Fruit fly (Drosophila melanogaster) whole organism: Measurements from ENCODE around the gene CG31869.

Experiments
- CG8478 ChIP-seq: fragments of >200 bp; optimal IDR thresholded peaks from 2 replicates; lab custom pipeline; 2018; ENCODE audit warnings: inconsistent platforms
- Dll ChIP-seq: fragments of >200 bp; optimal IDR thresholded peaks from 2 replicates; lab custom pipeline; 2017
- EcR ChIP-seq, 2 experiments: fragments of >200 bp; optimal IDR thresholded peaks; 2 replicates each; lab custom pipeline; 2017; ENCODE audit warnings: missing biosample characterization in 2 of 2, missing genetic modification characterization in 2 of 2, missing genetic modification reagents in 2 of 2
- pan ChIP-seq: fragments of >200 bp; optimal IDR thresholded peaks from 2 replicates; lab custom pipeline; 2017
- psq ChIP-seq: fragments of >200 bp; optimal IDR thresholded peaks from 2 replicates; lab custom pipeline; 2017
- usp ChIP-seq: fragments of >200 bp; optimal IDR thresholded peaks from 2 replicates; lab custom pipeline; 2017; ENCODE audit warnings: missing biosample characterization, missing genetic modification characterization, mixed read lengths

CG31869 gene

dm6 chr2L:10801951-10802780 is 1.3 kb upstream of the CG31869 start:
- TF ChIP-seq psq = no peak
- no peak for TF ChIP-seq pan (lab: Kevin White, UChicago)

dm6 chr2L:10795731-10796130 is 5.2 kb downstream of the CG31869 start:
- no peak for TF ChIP-seq CG8478 (lab: Kevin White, UChicago)
- no peak for TF ChIP-seq usp (GFP tag; lab: Kevin White, UChicago)
- TF ChIP-seq psq = no peak
- TF ChIP-seq Dll = no peak
- no peak for TF ChIP-seq pan (lab: Kevin White, UChicago)
- TF ChIP-seq EcR (GFP tag; optimal IDR thresholded peaks at IDR 0.05; lab: Kevin White, UChicago) = no peak

- TF ChIP-seq psq = no peak
- TF ChIP-seq usp (GFP tag; lab: Kevin White, UChicago) = no peak
- no peak for TF ChIP-seq pan (lab: Kevin White, UChicago)
- no peak for TF ChIP-seq CG8478 (lab: Kevin White, UChicago)
- TF ChIP-seq Dll = no peak
- TF ChIP-seq EcR (GFP tag; optimal IDR thresholded peaks at IDR 0.05; lab: Kevin White, UChicago) = no peak
Measured at dm6 chr2L:10794032-10794431, 6.9 kb downstream of the CG31869 start.

dm6 chr2L:10792072-10792471 is 8.8 kb downstream of the CG31869 start:
- TF ChIP-seq pan (lab: Kevin White, UChicago) (no peak), CG8478 (lab: Kevin White, UChicago) (no peak), usp (GFP tag; lab: Kevin White, UChicago) (no peak), Dll (no peak), EcR (GFP tag; optimal IDR thresholded peaks at IDR 0.05; lab: Kevin White, UChicago) (no peak), psq (no peak)

dm6 chr2L:10791343-10791742 is 9.6 kb downstream of the CG31869 start:
- TF ChIP-seq EcR (GFP tag; optimal IDR thresholded peaks at IDR 0.05; lab: Kevin White, UChicago) = no peak
- TF ChIP-seq Dll = no peak
- TF ChIP-seq CG8478 (lab: Kevin White, UChicago) = no peak
- no peak for TF ChIP-seq pan (lab: Kevin White, UChicago)
- no peak for TF ChIP-seq psq
- no peak for TF ChIP-seq usp (GFP tag; lab: Kevin White, UChicago)

dm6 chr2L:10789922-10790321 is 11.0 kb downstream of the CG31869 start, which contains the start of gene CG31870:
Gene CG31870 (plus strand): TSS chr2L:10790222.
- TF ChIP-seq Dll (no peak), usp (GFP tag; lab: Kevin White, UChicago) (no peak)

dm6 chr2L:10781252-10781651 is 19.7 kb downstream of the CG31869 start:
- TF ChIP-seq psq (no peak), EcR (GFP tag; optimal IDR thresholded peaks at IDR 0.05; lab: Kevin White, UChicago) (no peak), Dll (no peak), pan (lab: Kevin White, UChicago) (no peak), usp (GFP tag; lab: Kevin White, UChicago) (no peak), CG8478 (lab: Kevin White, UChicago) (no peak)

dm6 chr2L:10774041-10774440 is 26.9 kb downstream of the CG31869 start:
- TF ChIP-seq pan (lab: Kevin White, UChicago) = no peak
- TF ChIP-seq psq = no peak
- no peak for TF ChIP-seq CG8478 (lab: Kevin White, UChicago)
- TF ChIP-seq usp (GFP tag; lab: Kevin White, UChicago) = no peak
- TF ChIP-seq EcR (GFP tag; optimal IDR thresholded peaks at IDR 0.05; lab: Kevin White, UChicago) = no peak
- TF ChIP-seq Dll = no peak

dm6 chr2L:10770568-10770967 is 30.3 kb downstream of the CG31869 start, which contains the start of gene CG17127:
Gene CG17127 (plus strand): TSS chr2L:10770868.
- no peak for TF ChIP-seq psq

dm6 chr2L:10769708-10770107 is 31.2 kb downstream of the CG31869 start, which contains the start of gene CG6724:
Gene CG6724 (minus strand): TSS chr2L:10769952.
- TF ChIP-seq EcR (GFP tag; optimal IDR thresholded peaks at IDR 0.05; lab: Kevin White, UChicago) (no peak), psq (no peak), CG8478 (lab: Kevin White, UChicago) (no peak), usp (GFP tag; lab: Kevin White, UChicago) (no peak), Dll (no peak), pan (lab: Kevin White, UChicago) (no peak)

dm6 chr2L:10767597-10768188 is 33.2 kb downstream of the CG31869 start, which contains the start of gene Ubc2:
Gene Ubc2 (minus strand): TSS chr2L:10768006.
- TF ChIP-seq EcR (GFP tag; optimal IDR thresholded peaks at IDR 0.05; lab: Kevin White, UChicago) = no peak
- no peak for TF ChIP-seq psq
- no peak for TF ChIP-seq usp (GFP tag; lab: Kevin White, UChicago)
- no peak for TF ChIP-seq CG8478 (lab: Kevin White, UChicago)
- no peak for TF ChIP-seq pan (lab: Kevin White, UChicago)
- TF ChIP-seq Dll = no peak

dm6 chr2L:10760422-10761166 is 40.3 kb downstream of the CG31869 start, which contains the start of gene CG6495:
Gene CG6495 (plus strand): TSS chr2L:10761116.
- TF ChIP-seq CG8478 (lab: Kevin White, UChicago) (no peak), Dll (no peak), usp (GFP tag; lab: Kevin White, UChicago) (no peak), psq (no peak), pan (lab: Kevin White, UChicago) (no peak), EcR (GFP tag; optimal IDR thresholded peaks at IDR 0.05; lab: Kevin White, UChicago) (no peak)
